Fruit fly (Drosophila melanogaster) Kc167 (cell line): ENCODE results near the gene CG14321.

Experiments used
- Myc ChIP-seq: fragments of >200 bp; optimal IDR thresholded peaks from 2 replicates; lab custom pipeline; 2017; ENCODE audit warnings: missing external identifiers
- Sin3A ChIP-seq: fragments of >200 bp; optimal IDR thresholded peaks from 2 replicates; lab custom pipeline; 2018; ENCODE audit warnings: missing external identifiers
- h ChIP-seq: fragments of >200 bp; optimal IDR thresholded peaks from 3 replicates; lab custom pipeline; 2018; ENCODE audit warnings: missing external identifiers
- insv ChIP-seq: fragments of >200 bp; optimal IDR thresholded peaks from 3 replicates; lab custom pipeline; 2018; ENCODE audit warnings: missing external identifiers
- psq ChIP-seq: fragments of >200 bp; optimal IDR thresholded peaks from 2 replicates; lab custom pipeline; 2017; ENCODE audit warnings: missing external identifiers
- ttk ChIP-seq: sonication (Bioruptor generic); optimal IDR thresholded peaks from 2 replicates; lab custom pipeline; 2017; ENCODE audit warnings: missing external identifiers

CG14321 gene

dm6 chr3R:17705140-17705539, 28.3 kb upstream of the CG14321 start:
- TF ChIP-seq Myc (lab: Kevin White, UChicago) (no peak), ttk (lab: Kevin White, UChicago) (no peak), Sin3A (lab: Kevin White, UChicago) (no peak), h (no peak), psq (no peak), insv (lab: Kevin White, UChicago) (no peak)

- TF ChIP-seq insv (lab: Kevin White, UChicago) (no peak), Sin3A (lab: Kevin White, UChicago) (no peak), h (no peak), ttk (lab: Kevin White, UChicago) (no peak), Myc (lab: Kevin White, UChicago) (no peak), psq (no peak)
Observed at dm6 chr3R:17705899-17706831, 27.2 kb upstream of the CG14321 start.

- TF ChIP-seq insv (lab: Kevin White, UChicago) (no peak), Sin3A (lab: Kevin White, UChicago) (no peak), h (no peak), ttk (lab: Kevin White, UChicago) (no peak), Myc (lab: Kevin White, UChicago) (no peak), psq (no peak)
Observed at dm6 chr3R:17706971-17707406, 26.4 kb upstream of the CG14321 start.

dm6 chr3R:17707799-17708198, 25.6 kb upstream of the CG14321 start:
- TF ChIP-seq h: no peak
- no peak for TF ChIP-seq ttk (lab: Kevin White, UChicago)
- TF ChIP-seq psq: no peak
- TF ChIP-seq Myc (lab: Kevin White, UChicago): no peak
- TF ChIP-seq insv (lab: Kevin White, UChicago): no peak
- TF ChIP-seq Sin3A (lab: Kevin White, UChicago): no peak

dm6 chr3R:17708778-17709476, 24.5 kb upstream of the CG14321 start:
- TF ChIP-seq Myc (lab: Kevin White, UChicago) (no peak), Sin3A (lab: Kevin White, UChicago) (no peak), insv (lab: Kevin White, UChicago) (no peak), ttk (lab: Kevin White, UChicago) (no peak), psq (no peak), h (no peak)

dm6 chr3R:17709623-17710145, 23.7 kb upstream of the CG14321 start:
- TF ChIP-seq Myc (lab: Kevin White, UChicago) (no peak), ttk (lab: Kevin White, UChicago) (no peak), Sin3A (lab: Kevin White, UChicago) (no peak), insv (lab: Kevin White, UChicago) (no peak), h (no peak), psq (no peak)

- no peak for TF ChIP-seq Sin3A (lab: Kevin White, UChicago)
Observed at dm6 chr3R:17710418-17710817, 23.0 kb upstream of the CG14321 start.

- TF ChIP-seq h: no peak
- TF ChIP-seq insv (lab: Kevin White, UChicago): no peak
- no peak for TF ChIP-seq Sin3A (lab: Kevin White, UChicago)
Observed at dm6 chr3R:17710900-17711645, 22.3 kb upstream of the CG14321 start.

dm6 chr3R:17711646-17711975, 21.8 kb upstream of the CG14321 start:
- TF ChIP-seq h (no peak), Sin3A (lab: Kevin White, UChicago) (no peak), psq (no peak), Myc (lab: Kevin White, UChicago) (no peak), insv (lab: Kevin White, UChicago) (no peak), ttk (lab: Kevin White, UChicago) (no peak)

- TF ChIP-seq ttk (lab: Kevin White, UChicago): no peak
- no peak for TF ChIP-seq insv (lab: Kevin White, UChicago)
- TF ChIP-seq Sin3A (lab: Kevin White, UChicago): no peak
- TF ChIP-seq psq: no peak
- no peak for TF ChIP-seq h
- no peak for TF ChIP-seq Myc (lab: Kevin White, UChicago)
Observed at dm6 chr3R:17712623-17713521, 20.5 kb upstream of the CG14321 start.

dm6 chr3R:17714370-17714769, 19.0 kb upstream of the CG14321 start:
- TF ChIP-seq psq: no peak
- no peak for TF ChIP-seq Myc (lab: Kevin White, UChicago)
- no peak for TF ChIP-seq ttk (lab: Kevin White, UChicago)
- TF ChIP-seq Sin3A (lab: Kevin White, UChicago): no peak
- no peak for TF ChIP-seq insv (lab: Kevin White, UChicago)
- no peak for TF ChIP-seq h
